1 fruit fly cellular context compared by ENCODE assay signal in the genomic region with DNA sequence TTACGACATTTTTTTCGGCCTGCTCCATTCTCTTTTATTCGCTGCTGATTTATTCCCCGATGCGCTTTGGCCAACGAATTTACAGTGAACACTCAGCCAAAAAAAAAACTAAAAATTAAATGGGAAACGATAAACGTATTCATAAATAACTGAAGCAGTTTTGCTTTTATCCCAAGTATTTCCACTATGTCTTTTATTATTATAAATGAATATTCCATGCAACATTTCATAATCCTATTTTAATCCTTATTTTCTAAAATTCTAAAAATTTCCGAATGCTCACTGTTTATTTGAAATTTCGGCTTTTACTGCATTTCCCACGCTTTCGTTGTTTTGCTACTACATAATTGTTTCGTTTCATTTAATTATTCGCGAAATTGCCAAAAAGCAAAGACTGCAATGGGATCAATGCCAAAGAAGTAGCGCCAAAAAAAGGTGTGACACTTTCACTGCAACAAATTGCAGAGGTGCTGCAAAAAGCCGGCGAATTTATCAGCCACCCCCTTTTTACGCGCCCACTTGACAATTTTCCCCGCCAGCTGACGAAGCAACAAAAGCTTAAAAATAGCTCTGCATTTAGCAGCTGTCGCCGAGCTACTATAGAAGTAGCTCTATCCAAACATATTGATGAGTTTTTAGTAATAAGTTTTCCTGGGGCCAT.
TF ChIP-seq lines count a peak whose summit lies in the region.

No protein-coding gene starts in this region.

TF ChIP-seq in whole organism, adult, 20 proteins besides CTCF, POLR2A, EP300 and RAD21 (continued from another document):
- TF ChIP-seq CG7045 (GFP tag; optimal IDR thresholded peaks at IDR 0.05; lab: Kevin White, UChicago), result no peak
- TF ChIP-seq kay (GFP tag; lab: Kevin White, UChicago; ENCODE audit: borderline replicate concordance), result no peak
- TF ChIP-seq pad (GFP tag; optimal IDR thresholded peaks at IDR 0.05; lab: Kevin White, UChicago), result peak; percentile 73
